Fruit fly (Drosophila melanogaster) whole organism, prepupa: ENCODE measurements around the gene mon2.
A peak's percentile ranks its signal among the peaks of the same experiment; 100 is the strongest.

ENCODE experiments used
- Blimp-1 ChIP-seq: fragments of 200-800 bp; sonication (Bioruptor generic); optimal IDR thresholded peaks from 3 replicates; lab custom pipeline; 2017; ENCODE audit warnings: missing biosample characterization, missing genetic modification characterization, mild to moderate bottlenecking, moderate library complexity, missing genetic modification reagents
- CG10631 ChIP-seq: fragments of 200-800 bp; sonication (Bioruptor generic); optimal IDR thresholded peaks from 2 replicates; lab custom pipeline; 2016; ENCODE audit warnings: missing biosample characterization, missing genetic modification characterization
- CG10669 ChIP-seq: fragments of 200-800 bp; sonication (Bioruptor generic); optimal IDR thresholded peaks from 3 replicates; lab custom pipeline; 2018; ENCODE audit warnings: missing biosample characterization, mild to moderate bottlenecking, missing genetic modification characterization, moderate library complexity
- CG11294 ChIP-seq: fragments of 200-800 bp; sonication (Bioruptor generic); IDR thresholded peaks from 2 replicates; pipeline ENCODE4 v1.3.6; 2022; ENCODE audit warnings: missing biosample characterization, missing genetic modification characterization
- CG11902 ChIP-seq: fragments of 200-800 bp; sonication (Bioruptor generic); optimal IDR thresholded peaks from 3 replicates; lab custom pipeline; 2016; ENCODE audit warnings: missing biosample characterization, missing genetic modification characterization
- CG1621 ChIP-seq: fragments of 200-800 bp; sonication (Bioruptor generic); optimal IDR thresholded peaks from 3 replicates; lab custom pipeline; 2018; ENCODE audit warnings: missing biosample characterization, mild to moderate bottlenecking, missing genetic modification characterization
- CG16779 ChIP-seq: fragments of 200-800 bp; sonication (Bioruptor generic); optimal IDR thresholded peaks from 3 replicates; lab custom pipeline; 2017; ENCODE audit warnings: missing biosample characterization, mild to moderate bottlenecking, missing genetic modification characterization
- CG3032 ChIP-seq: fragments of 200-800 bp; optimal IDR thresholded peaks from 2 replicates; lab custom pipeline; 2019; ENCODE audit warnings: missing biosample characterization, mild to moderate bottlenecking, missing genetic modification characterization, moderate library complexity
- CG34406 ChIP-seq: fragments of 200-800 bp; sonication (Bioruptor generic); optimal IDR thresholded peaks from 3 replicates; lab custom pipeline; 2016; ENCODE audit warnings: missing biosample characterization, missing genetic modification characterization
- CG6163 ChIP-seq: fragments of 200-800 bp; sonication (Bioruptor generic); IDR thresholded peaks from 3 replicates; pipeline ENCODE4 v1.3.6; 2022; ENCODE audit warnings: missing biosample characterization, missing genetic modification characterization
- CG6276 ChIP-seq: fragments of 200-800 bp; sonication (Bioruptor generic); optimal IDR thresholded peaks from 2 replicates; lab custom pipeline; 2017; ENCODE audit warnings: missing biosample characterization, mild to moderate bottlenecking, missing genetic modification characterization
- CG6792 ChIP-seq: fragments of 200-800 bp; sonication (Bioruptor generic); optimal IDR thresholded peaks from 3 replicates; lab custom pipeline; 2016; ENCODE audit warnings: missing biosample characterization, missing genetic modification characterization
- CG6808 ChIP-seq: fragments of 200-800 bp; sonication (Bioruptor generic); optimal IDR thresholded peaks from 3 replicates; lab custom pipeline; 2017; ENCODE audit warnings: missing biosample characterization, missing genetic modification characterization, mild to moderate bottlenecking, moderate library complexity, missing genetic modification reagents
- CG7368 ChIP-seq: fragments of 200-800 bp; sonication (Bioruptor generic); optimal IDR thresholded peaks from 3 replicates; lab custom pipeline; 2016; ENCODE audit warnings: missing biosample characterization, missing genetic modification characterization
- CG8119 ChIP-seq: fragments of 200-800 bp; sonication (Bioruptor generic); IDR thresholded peaks from 3 replicates; pipeline ENCODE4 v1.3.6; 2022; ENCODE audit warnings: missing biosample characterization, missing genetic modification characterization
- CG8319 ChIP-seq: fragments of 200-800 bp; sonication (Bioruptor generic); optimal IDR thresholded peaks from 3 replicates; lab custom pipeline; 2016; ENCODE audit warnings: missing biosample characterization, missing genetic modification characterization
- CG9139 ChIP-seq: fragments of 200-800 bp; sonication (Bioruptor generic); optimal IDR thresholded peaks from 3 replicates; lab custom pipeline; 2017; ENCODE audit warnings: missing biosample characterization, mild to moderate bottlenecking, missing genetic modification characterization
- Eip75B ChIP-seq: fragments of 200-800 bp; sonication (Bioruptor generic); optimal IDR thresholded peaks from 3 replicates; lab custom pipeline; 2016; ENCODE audit warnings: missing biosample characterization, missing genetic modification characterization
- Eip78C ChIP-seq: fragments of 200-800 bp; sonication (Bioruptor generic); peaks from one replicate; lab custom pipeline; 2016; ENCODE audit warnings: missing biosample characterization, missing genetic modification characterization
- Ets21C ChIP-seq: fragments of 200-800 bp; sonication (Bioruptor generic); optimal IDR thresholded peaks from 3 replicates; lab custom pipeline; 2016; ENCODE audit warnings: missing biosample characterization, missing genetic modification characterization
- Ets96B ChIP-seq: fragments of 200-800 bp; optimal IDR thresholded peaks from 2 replicates; lab custom pipeline; 2019; ENCODE audit warnings: missing biosample characterization, mild to moderate bottlenecking, missing genetic modification characterization, moderate library complexity
- Gug ChIP-seq: fragments of 200-800 bp; sonication (Bioruptor generic); IDR thresholded peaks from 2 replicates; pipeline ENCODE4 v1.3.6; 2022; ENCODE audit warnings: missing biosample characterization, missing genetic modification characterization
- Hr38 ChIP-seq: sonication (Bioruptor generic); optimal IDR thresholded peaks from 2 replicates; lab custom pipeline; 2016; ENCODE audit warnings: missing biosample characterization, missing genetic modification characterization
- Hr39 ChIP-seq: fragments of 200-800 bp; sonication (Bioruptor generic); optimal IDR thresholded peaks from 2 replicates; lab custom pipeline; 2016; ENCODE audit warnings: missing biosample characterization, missing genetic modification characterization
- Hr4 ChIP-seq: fragments of 200-800 bp; sonication (Bioruptor generic); optimal IDR thresholded peaks from 3 replicates; lab custom pipeline; 2016; ENCODE audit warnings: missing biosample characterization, missing genetic modification characterization
- Lpt ChIP-seq: fragments of 200-800 bp; sonication (Bioruptor generic); optimal IDR thresholded peaks from 3 replicates; lab custom pipeline; 2016; ENCODE audit warnings: missing biosample characterization, missing genetic modification characterization
- OdsH ChIP-seq: fragments of 200-800 bp; sonication (Bioruptor generic); optimal IDR thresholded peaks from 3 replicates; lab custom pipeline; 2016; ENCODE audit warnings: missing biosample characterization, missing genetic modification characterization
- Sox14 ChIP-seq: fragments of 200-800 bp; sonication (Bioruptor generic); optimal IDR thresholded peaks from 3 replicates; lab custom pipeline; 2016; ENCODE audit warnings: missing biosample characterization, missing genetic modification characterization
- Sox15 ChIP-seq: fragments of 200-800 bp; sonication (Bioruptor generic); optimal IDR thresholded peaks from 3 replicates; lab custom pipeline; 2016; ENCODE audit warnings: missing biosample characterization, missing genetic modification characterization
- acj6 ChIP-seq: fragments of 200-800 bp; sonication (Bioruptor generic); optimal IDR thresholded peaks from 3 replicates; lab custom pipeline; 2016; ENCODE audit warnings: missing biosample characterization, missing genetic modification characterization
- dac ChIP-seq: fragments of 200-800 bp; sonication (Bioruptor generic); optimal IDR thresholded peaks from 2 replicates; lab custom pipeline; 2017; ENCODE audit warnings: missing biosample characterization, mild to moderate bottlenecking, missing genetic modification characterization
- dsx ChIP-seq: fragments of 200-800 bp; optimal IDR thresholded peaks from 3 replicates; lab custom pipeline; 2019; ENCODE audit warnings: missing biosample characterization, mild to moderate bottlenecking, missing genetic modification characterization, moderate library complexity; ENCODE audit not compliant: poor library complexity, severe bottlenecking
- eg ChIP-seq: fragments of 200-800 bp; sonication (Bioruptor generic); IDR thresholded peaks from 3 replicates; pipeline ENCODE4 v1.3.6; 2022; ENCODE audit warnings: missing biosample characterization, missing genetic modification characterization
- esn ChIP-seq: fragments of 200-800 bp; sonication (Bioruptor generic); optimal IDR thresholded peaks from 2 replicates; lab custom pipeline; 2016; ENCODE audit warnings: missing biosample characterization, mild to moderate bottlenecking, missing genetic modification characterization, moderate library complexity
- fd85E ChIP-seq: fragments of 200-800 bp; sonication (Bioruptor generic); optimal IDR thresholded peaks from 3 replicates; lab custom pipeline; 2016; ENCODE audit warnings: missing biosample characterization, missing genetic modification characterization
- fkh ChIP-seq: fragments of 200-800 bp; sonication (Bioruptor generic); optimal IDR thresholded peaks from 3 replicates; lab custom pipeline; 2017; ENCODE audit warnings: missing biosample characterization, mild to moderate bottlenecking, missing genetic modification characterization, moderate library complexity
- lz ChIP-seq: fragments of 200-800 bp; sonication (Bioruptor generic); optimal IDR thresholded peaks from 3 replicates; lab custom pipeline; 2016; ENCODE audit warnings: missing biosample characterization, missing genetic modification characterization
- pdm3 ChIP-seq: fragments of 200-800 bp; sonication (Bioruptor generic); optimal IDR thresholded peaks from 3 replicates; lab custom pipeline; 2016; ENCODE audit warnings: missing biosample characterization, missing genetic modification characterization
- salr ChIP-seq, 2 experiments: fragments of 200-800 bp; sonication (Bioruptor generic); optimal IDR thresholded peaks; 3 replicates each; lab custom pipeline; 2016 to 2018; ENCODE audit warnings: missing biosample characterization in 2 of 2, missing genetic modification characterization in 2 of 2, mild to moderate bottlenecking in 1 of 2
- spab ChIP-seq: fragments of 200-800 bp; sonication (Bioruptor generic); optimal IDR thresholded peaks from 2 replicates; lab custom pipeline; 2017; ENCODE audit warnings: missing biosample characterization, mild to moderate bottlenecking, missing genetic modification characterization, missing genetic modification reagents
- ss ChIP-seq, 2 experiments: fragments of 200-800 bp; sonication (Bioruptor generic); optimal IDR thresholded peaks; 2 replicates in 1 of 2; 3 replicates in 1 of 2; lab custom pipeline; 2017 to 2018; ENCODE audit warnings: mild to moderate bottlenecking in 2 of 2, missing biosample characterization in 2 of 2, missing genetic modification characterization in 2 of 2, moderate library complexity in 1 of 2
- svp ChIP-seq: fragments of 200-800 bp; sonication (Bioruptor generic); peaks from one replicate; lab custom pipeline; 2016; ENCODE audit warnings: missing biosample characterization, missing genetic modification characterization
- vri ChIP-seq: fragments of 200-800 bp; sonication (Bioruptor generic); optimal IDR thresholded peaks from 3 replicates; lab custom pipeline; 2016; ENCODE audit warnings: missing biosample characterization, mild to moderate bottlenecking, missing genetic modification characterization

The mon2 gene

DNA sequence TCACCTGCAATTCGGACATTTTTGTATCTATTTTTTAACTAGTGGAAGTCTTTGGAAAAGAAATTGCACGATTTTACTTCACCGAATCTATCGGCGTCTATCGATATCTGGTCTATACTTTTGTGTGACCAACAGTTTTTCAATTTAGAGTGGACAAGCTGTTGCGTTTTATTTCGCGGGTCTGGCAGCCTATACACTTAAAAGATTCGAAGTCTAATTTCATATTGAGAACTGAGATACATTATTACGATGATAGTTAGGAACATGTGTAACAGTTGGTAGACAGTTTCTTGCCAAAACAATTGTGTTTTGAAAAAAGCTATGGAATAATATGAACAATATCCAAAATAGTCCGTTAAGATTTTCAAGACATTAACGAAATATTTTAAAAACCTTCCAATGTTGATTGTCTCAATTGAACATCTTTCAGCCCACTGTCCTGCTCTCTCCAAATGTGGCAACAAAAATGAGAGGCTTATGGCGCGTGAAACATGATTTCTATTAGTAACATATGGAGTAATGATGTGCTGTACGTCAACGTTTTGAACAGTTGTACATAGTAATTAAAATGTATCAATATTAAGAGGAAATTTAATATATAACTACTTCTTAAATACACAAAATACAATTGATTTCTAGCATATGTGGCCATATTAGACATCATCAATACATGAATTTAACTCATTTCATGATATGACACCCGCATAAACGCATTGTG, 38.7 kb upstream of the mon2 start, which contains the start of gene Acbp1 (continued):
- TF ChIP-seq CG6808 (GFP tag; lab: Kevin White, UChicago), result peak; percentile 97
- peak; percentile 93 for TF ChIP-seq lz (GFP tag; lab: Kevin White, UChicago)
- peak; percentile 90 for TF ChIP-seq CG11294
- peak; percentile 94 for TF ChIP-seq pdm3 (GFP tag; lab: Kevin White, UChicago)
- TF ChIP-seq svp (GFP tag; lab: Kevin White, UChicago), result peak; percentile 98
- TF ChIP-seq CG10631, result peak; percentile 94
- peak; percentile 97 for TF ChIP-seq CG34406 (GFP tag; lab: Kevin White, UChicago)
- peak; percentile 97 for TF ChIP-seq CG16779
- peak; percentile 97 to 98 for TF ChIP-seq ss (GFP tag; optimal IDR thresholded peaks at IDR 0.05; lab: Kevin White, UChicago)
- peak; percentile 86 for TF ChIP-seq CG8319 (GFP tag; lab: Kevin White, UChicago)
- TF ChIP-seq CG6792, result peak; percentile 96
- peak; percentile 92 for TF ChIP-seq Eip75B
- TF ChIP-seq esn, result peak; percentile 97
- peak; percentile 70 for TF ChIP-seq fkh (GFP tag; lab: Kevin White, UChicago)
- TF ChIP-seq Hr4 (GFP tag; lab: Kevin White, UChicago), result peak; percentile 96
- peak; percentile 94 for TF ChIP-seq CG7368 (GFP tag; lab: Kevin White, UChicago)
- TF ChIP-seq acj6 (GFP tag; lab: Kevin White, UChicago), result peak; percentile 94
- peak; percentile 83 for TF ChIP-seq CG11902
- peak; percentile 97 for TF ChIP-seq CG3032 (tag; lab: Kevin White, UChicago)
- TF ChIP-seq Hr38 (GFP tag; lab: Kevin White, UChicago), result peak; percentile 69
- peak; percentile 95 for TF ChIP-seq Lpt (GFP tag; lab: Kevin White, UChicago)
- TF ChIP-seq Sox15 (GFP tag; lab: Kevin White, UChicago), result peak; percentile 89
- TF ChIP-seq salr (GFP tag; optimal IDR thresholded peaks at IDR 0.05; lab: Kevin White, UChicago), result peak; percentile 75 to 93
- TF ChIP-seq Blimp-1 (GFP tag; lab: Kevin White, UChicago), result peak; percentile 92

DNA sequence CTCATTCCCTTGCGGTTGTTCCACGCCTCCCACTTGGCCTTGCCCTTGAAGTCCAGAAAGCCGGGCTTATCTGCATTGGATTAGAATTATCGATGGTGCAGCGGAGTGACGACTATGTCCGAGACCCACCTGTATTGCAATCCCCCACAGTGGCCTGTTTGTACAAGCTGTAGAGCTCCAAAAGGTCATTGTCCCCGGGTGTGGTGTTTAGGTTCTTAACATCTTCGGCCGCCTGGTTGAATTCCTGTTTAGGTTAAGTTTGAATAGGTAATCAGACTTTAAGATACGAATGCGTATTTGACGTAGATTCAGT, 38.1 kb upstream of the mon2 start:
- TF ChIP-seq pdm3 (GFP tag; lab: Kevin White, UChicago), result no peak
- TF ChIP-seq dsx (GFP tag; lab: Kevin White, UChicago), result no peak
- TF ChIP-seq CG8119 (GFP tag; lab: Robert Waterston, UW), result no peak
- no peak for TF ChIP-seq Hr39 (GFP tag; lab: Kevin White, UChicago)
- no peak for TF ChIP-seq Ets96B (tag; lab: Kevin White, UChicago)
- TF ChIP-seq Gug (GFP tag; lab: Robert Waterston, UW), result no peak
- TF ChIP-seq CG9139 (GFP tag; lab: Kevin White, UChicago), result no peak
- no peak for TF ChIP-seq CG6163 (GFP tag; lab: Robert Waterston, UW)
- no peak for TF ChIP-seq CG6276 (GFP tag; lab: Kevin White, UChicago)
- TF ChIP-seq spab (GFP tag; lab: Kevin White, UChicago), result no peak

DNA sequence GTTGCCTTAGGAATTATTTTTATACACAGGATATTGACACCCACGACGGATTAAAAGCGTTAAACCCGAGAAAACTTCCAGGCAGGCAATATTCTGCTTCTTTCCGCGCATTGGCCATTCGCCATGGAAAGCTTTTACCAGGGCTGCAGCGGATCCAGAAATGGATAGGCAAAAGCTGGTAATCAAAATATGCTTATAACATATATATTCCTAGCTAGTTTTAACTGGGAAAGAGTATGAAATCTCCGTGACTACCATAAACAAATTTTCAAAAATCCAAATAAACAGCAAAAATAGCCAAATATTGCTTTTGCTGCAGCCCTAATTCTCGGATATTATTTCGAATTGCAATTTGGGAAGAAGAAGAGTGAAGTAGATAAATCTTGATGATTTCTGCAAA, 35.7 kb upstream of the mon2 start, which contains the start of the genes PAPLA1 and Rbsn-5:
TSS of gene PAPLA1 (minus strand) at position 141 of the 400 bp plus-strand sequence.
TSS of gene Rbsn-5 (plus strand) at position 335 of the 400 bp plus-strand sequence.
- peak; percentile 94 for TF ChIP-seq CG3032 (tag; lab: Kevin White, UChicago)
- TF ChIP-seq Ets21C (GFP tag; lab: Kevin White, UChicago), result peak; percentile 95
- peak; percentile 94 for TF ChIP-seq CG11902
- TF ChIP-seq spab (GFP tag; lab: Kevin White, UChicago), result peak; percentile 78
- TF ChIP-seq salr (GFP tag; optimal IDR thresholded peaks at IDR 0.05; lab: Kevin White, UChicago), result peak; percentile 82 to 87
- peak; percentile 79 for TF ChIP-seq CG8119 (GFP tag; lab: Robert Waterston, UW)
- peak; percentile 96 for TF ChIP-seq acj6 (GFP tag; lab: Kevin White, UChicago)
- peak; percentile 91 for TF ChIP-seq CG8319 (GFP tag; lab: Kevin White, UChicago)
- TF ChIP-seq Hr4 (GFP tag; lab: Kevin White, UChicago), result peak; percentile 96
- TF ChIP-seq svp (GFP tag; lab: Kevin White, UChicago), result peak; percentile 98
- peak; percentile 89 for TF ChIP-seq CG1621 (tag; lab: Kevin White, UChicago)
- TF ChIP-seq esn, result peak; percentile 97
- peak; percentile 68 for TF ChIP-seq fd85E (GFP tag; lab: Kevin White, UChicago)
- TF ChIP-seq Sox14 (GFP tag; lab: Kevin White, UChicago), result peak; percentile 96
- peak; percentile 62 for TF ChIP-seq CG9139 (GFP tag; lab: Kevin White, UChicago)
- peak; percentile 91 for TF ChIP-seq CG10669 (GFP tag; lab: Kevin White, UChicago)
- TF ChIP-seq Eip75B, result peak; percentile 95
- TF ChIP-seq Blimp-1 (GFP tag; lab: Kevin White, UChicago), result peak; percentile 75
- TF ChIP-seq CG6276 (GFP tag; lab: Kevin White, UChicago), result peak; percentile 73
- TF ChIP-seq CG11294, result peak; percentile 86
- TF ChIP-seq lz (GFP tag; lab: Kevin White, UChicago), result peak; percentile 96
- TF ChIP-seq Hr38 (GFP tag; lab: Kevin White, UChicago), result peak; percentile 76
- peak; percentile 89 for TF ChIP-seq dac (GFP tag; lab: Kevin White, UChicago)
- TF ChIP-seq Eip78C (GFP tag; lab: Kevin White, UChicago), result peak; percentile 97
- peak; percentile 93 for TF ChIP-seq eg (GFP tag; lab: Robert Waterston, UW)
- TF ChIP-seq CG7368 (GFP tag; lab: Kevin White, UChicago), result peak; percentile 90
- peak; percentile 93 for TF ChIP-seq fkh (GFP tag; lab: Kevin White, UChicago)
- peak; percentile 92 for TF ChIP-seq vri (GFP tag; lab: Kevin White, UChicago)
- TF ChIP-seq pdm3 (GFP tag; lab: Kevin White, UChicago), result peak; percentile 96
- peak; percentile 96 for TF ChIP-seq OdsH (GFP tag; lab: Kevin White, UChicago)
- TF ChIP-seq CG6792, result peak; percentile 92
